Worm (Caenorhabditis elegans) whole organism, early embryonic: Measurements from ENCODE around the gene nhr-146.

Experiments used
- B0310.2 ChIP-seq: sonication (generic microtip); optimal IDR thresholded peaks from 2 replicates; lab custom pipeline; 2016; ENCODE audit warnings: mild to moderate bottlenecking, missing genetic modification characterization, missing compliant biosample characterization
- hnd-1 ChIP-seq: sonication (generic microtip); optimal IDR thresholded peaks from 2 replicates; lab custom pipeline; 2016; ENCODE audit warnings: missing genetic modification characterization, missing compliant biosample characterization

- no peak for TF ChIP-seq hnd-1
- no peak for TF ChIP-seq B0310.2 (tag; lab: Kevin White, UChicago)
These were observed 5.0 kb downstream of the nhr-146 start, which contains the start of gene cpg-24 for ce11 chrIV:1631651-1632050.
